Fruit fly (Drosophila melanogaster) whole organism, wandering third instar larva: ENCODE results near the gene Cpr30B.

Experiments
- Abd-B ChIP-seq: fragments of >200 bp; optimal IDR thresholded peaks from 2 replicates; lab custom pipeline; 2017; ENCODE audit warnings: missing biosample characterization, missing genetic modification characterization
- CG32264 ChIP-seq: fragments of 200-800 bp; sonication (Bioruptor generic); optimal IDR thresholded peaks from 2 replicates; lab custom pipeline; 2016; ENCODE audit warnings: missing biosample characterization, missing genetic modification characterization
- CG9705 ChIP-seq: fragments of 200-800 bp; sonication (Bioruptor generic); optimal IDR thresholded peaks from 2 replicates; lab custom pipeline; 2018; ENCODE audit warnings: missing biosample characterization, mild to moderate bottlenecking, missing genetic modification characterization
- Dfd ChIP-seq: fragments of >200 bp; optimal IDR thresholded peaks from 2 replicates; lab custom pipeline; 2017; ENCODE audit warnings: missing biosample characterization, missing genetic modification characterization
- Dif ChIP-seq: fragments of 200-275, 200-300 bp; sonication (Bioruptor generic); optimal IDR thresholded peaks from 2 replicates; lab custom pipeline; 2018; ENCODE audit warnings: missing biosample characterization, missing genetic modification characterization; ENCODE audit not compliant: partially characterized antibody
- GATAd ChIP-seq: sonication (Bioruptor generic); optimal IDR thresholded peaks from 2 replicates; lab custom pipeline; 2016; ENCODE audit warnings: missing biosample characterization, missing genetic modification characterization
- HLH106 ChIP-seq: fragments of 200-800 bp; optimal IDR thresholded peaks from 3 replicates; lab custom pipeline; 2019; ENCODE audit warnings: missing biosample characterization, mild to moderate bottlenecking, missing genetic modification characterization, moderate library complexity
- Hnf4 ChIP-seq: fragments of 200-800 bp; sonication (Bioruptor generic); optimal IDR thresholded peaks from 2 replicates; lab custom pipeline; 2016; ENCODE audit warnings: missing biosample characterization, mild to moderate bottlenecking, missing genetic modification characterization
- Hr83 ChIP-seq: fragments of 200-300 bp; sonication (Bioruptor generic); optimal IDR thresholded peaks from 2 replicates; lab custom pipeline; 2016; ENCODE audit warnings: missing biosample characterization, mild to moderate bottlenecking, missing genetic modification characterization, moderate library complexity; ENCODE audit not compliant: poor library complexity, severe bottlenecking
- Jra ChIP-seq: sonication (Bioruptor generic); optimal IDR thresholded peaks from 2 replicates; lab custom pipeline; 2016; ENCODE audit warnings: missing biosample characterization, missing genetic modification characterization
- Myc ChIP-seq: fragments of >200 bp; optimal IDR thresholded peaks from 2 replicates; lab custom pipeline; 2017
- N ChIP-seq: fragments of >200 bp; optimal IDR thresholded peaks from 2 replicates; lab custom pipeline; 2018; ENCODE audit warnings: missing biosample characterization, missing external identifiers, missing genetic modification characterization
- OdsH ChIP-seq: fragments of 200-800 bp; sonication (Bioruptor generic); optimal IDR thresholded peaks from 2 replicates; lab custom pipeline; 2016; ENCODE audit warnings: missing biosample characterization, mild to moderate bottlenecking, missing genetic modification characterization
- Rel ChIP-seq, 2 experiments: fragments of 200-800 bp; sonication (Bioruptor generic) in 1 of 2; optimal IDR thresholded peaks; 2 replicates in 1 of 2; 3 replicates in 1 of 2; lab custom pipeline; 2016 to 2019; ENCODE audit warnings: mild to moderate bottlenecking in 2 of 2, missing biosample characterization in 2 of 2, missing genetic modification characterization in 2 of 2, moderate library complexity in 1 of 2
- Sp1 ChIP-seq: fragments of 200-800 bp; sonication (Bioruptor generic); optimal IDR thresholded peaks from 3 replicates; lab custom pipeline; 2019; ENCODE audit warnings: missing biosample characterization, mild to moderate bottlenecking, missing genetic modification characterization, moderate library complexity
- Vsx2 ChIP-seq: fragments of 200-300, 225-300 bp; sonication (Bioruptor generic); optimal IDR thresholded peaks from 2 replicates; lab custom pipeline; 2018; ENCODE audit warnings: missing biosample characterization, missing genetic modification characterization; ENCODE audit not compliant: partially characterized antibody
- br ChIP-seq: fragments of 200-800 bp; sonication (Bioruptor generic); optimal IDR thresholded peaks from 2 replicates; lab custom pipeline; 2016; ENCODE audit warnings: missing biosample characterization, missing genetic modification characterization
- brk ChIP-seq: fragments of 200-800 bp; sonication (Bioruptor generic); optimal IDR thresholded peaks from 2 replicates; lab custom pipeline; 2016; ENCODE audit warnings: missing biosample characterization, mild to moderate bottlenecking, missing genetic modification characterization
- dl ChIP-seq, 2 experiments: fragments of 175-275, 200-275 bp in 1 of 2; fragments of 200-275 bp in 1 of 2; sonication (Bioruptor generic); optimal IDR thresholded peaks; lab custom pipeline; 2018; ENCODE audit warnings: mild to moderate bottlenecking in 2 of 2, missing biosample characterization in 2 of 2, missing genetic modification characterization in 2 of 2, moderate library complexity in 2 of 2; ENCODE audit not compliant: partially characterized antibody in 2 of 2, insufficient read depth in 1 of 2
- dmrt93B ChIP-seq: fragments of 200-800 bp; sonication (Bioruptor generic); optimal IDR thresholded peaks from 2 replicates; lab custom pipeline; 2018; ENCODE audit warnings: missing biosample characterization, mild to moderate bottlenecking, missing genetic modification characterization
- dsf ChIP-seq: sonication (Bioruptor generic); optimal IDR thresholded peaks from 2 replicates; lab custom pipeline; 2016; ENCODE audit warnings: missing biosample characterization, missing genetic modification characterization, borderline replicate concordance
- foxo ChIP-seq, 2 experiments: fragments of 200-800 bp; sonication (Bioruptor generic); optimal IDR thresholded peaks; 2 replicates in 1 of 2; 3 replicates in 1 of 2; lab custom pipeline; 2016 to 2017; ENCODE audit warnings: missing biosample characterization in 2 of 2, missing genetic modification characterization in 2 of 2
- fru ChIP-seq: fragments of 200-800 bp; sonication (Bioruptor generic); optimal IDR thresholded peaks from 3 replicates; lab custom pipeline; 2016; ENCODE audit warnings: missing biosample characterization, mild to moderate bottlenecking, missing genetic modification characterization
- h ChIP-seq: fragments of 200-800 bp; sonication (Bioruptor generic); optimal IDR thresholded peaks from 3 replicates; lab custom pipeline; 2016; ENCODE audit warnings: missing biosample characterization, mild to moderate bottlenecking, missing genetic modification characterization
- jim ChIP-seq: fragments of 175-275, 200-325 bp; sonication (Bioruptor generic); optimal IDR thresholded peaks from 2 replicates; lab custom pipeline; 2016; ENCODE audit warnings: missing biosample characterization, mild to moderate bottlenecking, missing genetic modification characterization
- lola ChIP-seq: fragments of >200 bp; optimal IDR thresholded peaks from 2 replicates; lab custom pipeline; 2017; ENCODE audit warnings: missing biosample characterization, missing genetic modification characterization
- pan ChIP-seq: fragments of >200 bp; optimal IDR thresholded peaks from 2 replicates; lab custom pipeline; 2017
- psq ChIP-seq: fragments of 200-800 bp; sonication (Bioruptor generic); optimal IDR thresholded peaks from 3 replicates; lab custom pipeline; 2017; ENCODE audit warnings: missing biosample characterization, mild to moderate bottlenecking, missing genetic modification characterization, moderate library complexity
- rgr ChIP-seq: fragments of 200-800 bp; sonication (Bioruptor generic); optimal IDR thresholded peaks from 3 replicates; lab custom pipeline; 2016; ENCODE audit warnings: missing biosample characterization, mild to moderate bottlenecking, missing genetic modification characterization
- sage ChIP-seq: fragments of 200-800 bp; sonication (Bioruptor generic); optimal IDR thresholded peaks from 2 replicates; lab custom pipeline; 2016; ENCODE audit warnings: missing biosample characterization, mild to moderate bottlenecking, missing genetic modification characterization
- sv ChIP-seq: fragments of 200-800 bp; sonication (Bioruptor generic); optimal IDR thresholded peaks from 3 replicates; lab custom pipeline; 2016; ENCODE audit warnings: missing biosample characterization, missing genetic modification characterization
- tai ChIP-seq: sonication (Bioruptor generic); optimal IDR thresholded peaks from 2 replicates; lab custom pipeline; 2016; ENCODE audit warnings: missing biosample characterization, missing genetic modification characterization
- usp ChIP-seq: fragments of >200 bp; optimal IDR thresholded peaks from 2 replicates; lab custom pipeline; 2017; ENCODE audit warnings: missing biosample characterization, missing genetic modification characterization

Cpr30B gene

dm6 chr2L:9524915-9525314 lies 17.8 kb upstream of the Cpr30B start:
- TF ChIP-seq Vsx2 (GFP tag; lab: Kevin White, UChicago) (no peak), Myc (no peak), dmrt93B (GFP tag; lab: Kevin White, UChicago) (no peak), dsf (GFP tag; lab: Kevin White, UChicago) (no peak), OdsH (GFP tag; lab: Kevin White, UChicago) (no peak), HLH106 (tag; lab: Kevin White, UChicago) (no peak), dl (GFP tag; optimal IDR thresholded peaks at IDR 0.05; lab: Kevin White, UChicago; ENCODE audit: insufficient read depth in 1 of 2, partially characterized antibody in 2 of 2) (no peak), jim (GFP tag; lab: Kevin White, UChicago) (no peak), foxo (GFP tag; optimal IDR thresholded peaks at IDR 0.05; lab: Kevin White, UChicago) (no peak)

DNA sequence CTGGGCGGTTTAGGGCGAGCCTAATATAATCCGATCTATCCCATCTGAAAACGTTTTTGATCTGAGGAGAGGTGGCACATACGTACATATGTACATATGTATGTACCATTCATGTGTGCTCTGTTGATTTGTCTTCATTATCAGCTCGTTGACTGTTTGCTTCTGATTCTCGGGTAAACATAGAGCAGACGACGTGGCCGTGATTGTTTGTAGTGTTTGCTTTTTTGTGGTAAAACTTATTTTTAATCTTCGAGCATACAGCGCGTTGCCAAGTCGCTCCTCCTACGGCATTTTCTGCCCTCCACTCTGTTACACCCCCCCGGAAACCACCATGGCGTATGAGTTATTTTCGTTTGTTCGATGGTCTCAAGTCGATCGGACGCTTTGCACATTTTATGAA lies 17.0 kb upstream of the Cpr30B start:
- TF ChIP-seq OdsH (GFP tag; lab: Kevin White, UChicago) (peak; percentile 13), Myc (no peak), usp (GFP tag; lab: Kevin White, UChicago) (no peak), sv (GFP tag; lab: Kevin White, UChicago) (peak; percentile 74), rgr (GFP tag; lab: Kevin White, UChicago) (peak; percentile 15)

DNA sequence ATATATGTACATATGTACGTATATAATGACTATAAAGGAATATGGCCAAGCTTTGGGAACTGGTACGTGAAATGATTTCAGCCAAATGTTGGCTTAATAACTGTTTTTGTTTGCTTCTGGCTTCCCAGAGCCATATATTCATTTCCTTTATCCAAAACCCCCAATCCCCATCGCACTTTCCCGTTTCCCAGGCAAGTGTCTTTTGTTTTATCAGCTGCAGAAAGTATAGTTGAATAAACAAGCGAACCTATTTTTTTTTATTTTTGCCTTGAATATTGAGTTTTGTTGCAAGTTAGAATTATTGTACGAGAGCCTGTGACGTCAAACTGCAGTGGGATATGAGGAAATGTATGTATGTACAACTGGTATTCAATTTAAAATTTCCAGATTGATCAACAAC lies 16.2 kb upstream of the Cpr30B start:
- TF ChIP-seq br (no peak), dl (GFP tag; optimal IDR thresholded peaks at IDR 0.05; lab: Kevin White, UChicago; ENCODE audit: insufficient read depth in 1 of 2, partially characterized antibody in 2 of 2) (no peak), h (GFP tag; lab: Kevin White, UChicago) (peak; percentile 21), OdsH (GFP tag; lab: Kevin White, UChicago) (peak; percentile 43), Hnf4 (GFP tag; lab: Kevin White, UChicago) (no peak), jim (GFP tag; lab: Kevin White, UChicago) (no peak), lola (GFP tag; lab: Kevin White, UChicago) (no peak), tai (GFP tag; lab: Kevin White, UChicago) (no peak), psq (GFP tag; lab: Kevin White, UChicago) (no peak), Abd-B (no peak), foxo (GFP tag; optimal IDR thresholded peaks at IDR 0.05; lab: Kevin White, UChicago) (peak in 1 of 2 experiments; percentile 28), Sp1 (GFP tag; lab: Kevin White, UChicago) (no peak), N (no peak), Rel (GFP tag; optimal IDR thresholded peaks at IDR 0.05; lab: Kevin White, UChicago) (no peak), Rel (tag; optimal IDR thresholded peaks at IDR 0.05; lab: Kevin White, UChicago) (no peak), HLH106 (tag; lab: Kevin White, UChicago) (no peak), sage (GFP tag; lab: Kevin White, UChicago) (no peak), rgr (GFP tag; lab: Kevin White, UChicago) (peak; percentile 65), CG9705 (no peak), Jra (GFP tag; lab: Kevin White, UChicago) (no peak), Hr83 (peak; percentile 76), CG32264 (no peak), brk (GFP tag; lab: Kevin White, UChicago) (peak; percentile 19), fru (GFP tag; lab: Kevin White, UChicago) (no peak), usp (GFP tag; lab: Kevin White, UChicago) (no peak)
- TF ChIP-seq, all 38 proteins: peak for 6

dm6 chr2L:9528215-9528614 lies 14.5 kb upstream of the Cpr30B start, which contains the start of gene CG31883:
Gene CG31883, plus strand, starts transcription at chr2L:9528515.
- TF ChIP-seq Jra (GFP tag; lab: Kevin White, UChicago) (no peak), dsf (GFP tag; lab: Kevin White, UChicago) (no peak), CG9705 (no peak), dmrt93B (GFP tag; lab: Kevin White, UChicago) (no peak), Myc (no peak), Dif (GFP tag; lab: Kevin White, UChicago) (no peak), Dfd (GFP tag; lab: Kevin White, UChicago) (no peak), Hnf4 (GFP tag; lab: Kevin White, UChicago) (no peak), CG32264 (no peak), Sp1 (GFP tag; lab: Kevin White, UChicago) (no peak), pan (lab: Kevin White, UChicago) (no peak), lola (GFP tag; lab: Kevin White, UChicago) (no peak), GATAd (GFP tag; lab: Kevin White, UChicago) (no peak), sage (GFP tag; lab: Kevin White, UChicago) (no peak)
